Worm (Caenorhabditis elegans): ENCODE data around the gene ZK938.12.

ZK938.12 gene

ce11 chrII:9840313-9840712, 9.2 kb downstream of the ZK938.12 start, which contains the start of gene ZK938.11:
Gene ZK938.11 (minus strand): TSS chrII:9840413.
- TF ChIP-seq unc-39 (tag; optimal IDR thresholded peaks at IDR 0.05) (no peak), R02D3.7 (tag; optimal IDR thresholded peaks at IDR 0.05) (no peak), eor-1 (tag; optimal IDR thresholded peaks at IDR 0.05) (no peak), zag-1 (tag; optimal IDR thresholded peaks at IDR 0.05) (no peak), nfya-1 (tag; optimal IDR thresholded peaks at IDR 0.05; ENCODE audit: insufficient read depth) (no peak), elt-3 (tag; optimal IDR thresholded peaks at IDR 0.05) (no peak), unc-62 (GFP tag; optimal IDR thresholded peaks at IDR 0.05) (no peak), ceh-16 (tag; optimal IDR thresholded peaks at IDR 0.05) (no peak), jun-1 (tag; optimal IDR thresholded peaks at IDR 0.05) (no peak), sea-2 (GFP tag; optimal IDR thresholded peaks at IDR 0.05) (no peak), lin-15B (tag; optimal IDR thresholded peaks at IDR 0.05) (no peak), ceh-82 (tag; optimal IDR thresholded peaks at IDR 0.05) (no peak), ceh-28 (tag; optimal IDR thresholded peaks at IDR 0.05) (no peak), nhr-76 (tag; optimal IDR thresholded peaks at IDR 0.05) (no peak), nhr-12 (tag; optimal IDR thresholded peaks at IDR 0.05) (no peak), nhr-23 (tag; optimal IDR thresholded peaks at IDR 0.05) (no peak)

- no peak for TF ChIP-seq ama-1 (optimal IDR thresholded peaks at IDR 0.05)
Observed at ce11 chrII:9841985-9842505, 10.9 kb downstream of the ZK938.12 start, which contains the start of gene rnh-1.2. Gene rnh-1.2 (minus strand): TSS chrII:9842035.

ce11 chrII:9845239-9845638, 14.1 kb downstream of the ZK938.12 start, which contains the start of gene chil-9:
Gene chil-9 (minus strand): TSS chrII:9845339.
- TF ChIP-seq nhr-77 (tag; optimal IDR thresholded peaks at IDR 0.05) (no peak), eor-1 (tag; optimal IDR thresholded peaks at IDR 0.05) (no peak), nhr-43 (tag; optimal IDR thresholded peaks at IDR 0.05; ENCODE audit: poor library complexity, severe bottlenecking) (no peak), ceh-28 (tag; optimal IDR thresholded peaks at IDR 0.05) (no peak), snpc-4 (tag; optimal IDR thresholded peaks at IDR 0.05) (no peak)

- TF ChIP-seq aly-2 (tag; optimal IDR thresholded peaks at IDR 0.05), result no peak
- TF ChIP-seq tbx-2 (tag; optimal IDR thresholded peaks at IDR 0.05), result no peak
- no peak for TF ChIP-seq ceh-28 (tag; optimal IDR thresholded peaks at IDR 0.05)
- no peak for TF ChIP-seq fos-1 (tag; optimal IDR thresholded peaks at IDR 0.05)
- no peak for TF ChIP-seq ceh-16 (tag; optimal IDR thresholded peaks at IDR 0.05)
- no peak for TF ChIP-seq lsy-12 (tag; optimal IDR thresholded peaks at IDR 0.05)
- no peak for TF ChIP-seq unc-62 (GFP tag; optimal IDR thresholded peaks at IDR 0.05)
- TF ChIP-seq ama-1 (optimal IDR thresholded peaks at IDR 0.05), result no peak
- no peak for TF ChIP-seq hmg-11 (tag; optimal IDR thresholded peaks at IDR 0.05)
- TF ChIP-seq nfya-1 (tag; optimal IDR thresholded peaks at IDR 0.05; ENCODE audit: insufficient read depth), result no peak
- no peak for TF ChIP-seq nhr-25 (tag; optimal IDR thresholded peaks at IDR 0.05)
- TF ChIP-seq elt-2 (tag; optimal IDR thresholded peaks at IDR 0.05), result no peak
- no peak for TF ChIP-seq nhr-67 (tag; optimal IDR thresholded peaks at IDR 0.05)
- TF ChIP-seq pqm-1 (tag; optimal IDR thresholded peaks at IDR 0.05), result no peak
- TF ChIP-seq ceh-9 (tag; optimal IDR thresholded peaks at IDR 0.05), result no peak
- no peak for TF ChIP-seq nhr-28 (tag; optimal IDR thresholded peaks at IDR 0.05)
Observed at ce11 chrII:9849497-9849896, 18.4 kb downstream of the ZK938.12 start, which contains the start of gene old-2. Gene old-2 (minus strand): TSS chrII:9849597.

ce11 chrII:9850945-9851344, 19.8 kb downstream of the ZK938.12 start, which contains the start of gene ZK938.10:
Gene ZK938.10 (minus strand): TSS chrII:9851045.
- TF ChIP-seq eor-1 (tag; optimal IDR thresholded peaks at IDR 0.05) (no peak), nhr-11 (tag; optimal IDR thresholded peaks at IDR 0.05) (no peak), nhr-25 (tag; optimal IDR thresholded peaks at IDR 0.05) (no peak), pqm-1 (tag; optimal IDR thresholded peaks at IDR 0.05) (no peak), nhr-67 (tag; optimal IDR thresholded peaks at IDR 0.05) (no peak), ztf-4 (tag; optimal IDR thresholded peaks at IDR 0.05) (no peak)

- no peak for TF ChIP-seq nhr-12 (tag; optimal IDR thresholded peaks at IDR 0.05)
- TF ChIP-seq fos-1 (tag; optimal IDR thresholded peaks at IDR 0.05), result no peak
- TF ChIP-seq nhr-77 (tag; optimal IDR thresholded peaks at IDR 0.05), result no peak
- no peak for TF ChIP-seq egl-27 (tag; optimal IDR thresholded peaks at IDR 0.05)
- TF ChIP-seq pqm-1 (tag; optimal IDR thresholded peaks at IDR 0.05), result no peak
- no peak for TF ChIP-seq daf-12 (tag; optimal IDR thresholded peaks at IDR 0.05)
- TF ChIP-seq ZK546.5 (tag; optimal IDR thresholded peaks at IDR 0.05), result no peak
- no peak for TF ChIP-seq unc-39 (tag; optimal IDR thresholded peaks at IDR 0.05)
- TF ChIP-seq nhr-28 (tag; optimal IDR thresholded peaks at IDR 0.05), result no peak
- TF ChIP-seq zag-1 (tag; optimal IDR thresholded peaks at IDR 0.05), result no peak
- TF ChIP-seq nfya-1 (tag; optimal IDR thresholded peaks at IDR 0.05; ENCODE audit: insufficient read depth), result no peak
- TF ChIP-seq tbx-2 (tag; optimal IDR thresholded peaks at IDR 0.05), result no peak
- no peak for TF ChIP-seq lin-39 (tag; optimal IDR thresholded peaks at IDR 0.05)
- no peak for TF ChIP-seq mml-1 (tag; optimal IDR thresholded peaks at IDR 0.05)
- no peak for TF ChIP-seq snpc-4 (tag; optimal IDR thresholded peaks at IDR 0.05)
- TF ChIP-seq hmg-11 (tag; optimal IDR thresholded peaks at IDR 0.05), result no peak
- TF ChIP-seq mdl-1 (tag; optimal IDR thresholded peaks at IDR 0.05), result no peak
- TF ChIP-seq nhr-43 (tag; optimal IDR thresholded peaks at IDR 0.05; ENCODE audit: poor library complexity, severe bottlenecking), result no peak
- TF ChIP-seq sea-2 (GFP tag; optimal IDR thresholded peaks at IDR 0.05), result no peak
Observed at ce11 chrII:9855620-9856019, 24.5 kb downstream of the ZK938.12 start, which contains the start of gene chil-4. Gene chil-4 (minus strand): TSS chrII:9855720.

Measured in whole organism, L3 larva.